Fruit fly (Drosophila melanogaster) whole organism: ENCODE results near the gene CG8500.

ENCODE experiments used
- CG8478 ChIP-seq: fragments of >200 bp; optimal IDR thresholded peaks from 2 replicates; lab custom pipeline; 2018; ENCODE audit warnings: inconsistent platforms
- psq ChIP-seq: fragments of >200 bp; optimal IDR thresholded peaks from 2 replicates; lab custom pipeline; 2017
- usp ChIP-seq: fragments of >200 bp; optimal IDR thresholded peaks from 2 replicates; lab custom pipeline; 2017; ENCODE audit warnings: missing biosample characterization, missing genetic modification characterization, mixed read lengths

- TF ChIP-seq CG8478 (lab: Kevin White, UChicago) (no peak), usp (GFP tag; lab: Kevin White, UChicago) (no peak), psq (no peak)
Measured at dm6 chr3R:9747900-9748663, 36.4 kb upstream of the CG8500 start.
